Fruit fly (Drosophila melanogaster) whole organism, prepupa: ENCODE measurements around the gene CG31548.

Experiments
- Blimp-1 ChIP-seq: fragments of 200-800 bp; sonication (Bioruptor generic); optimal IDR thresholded peaks from 3 replicates; lab custom pipeline; 2017; ENCODE audit warnings: missing biosample characterization, missing genetic modification characterization, mild to moderate bottlenecking, moderate library complexity, missing genetic modification reagents
- CG10631 ChIP-seq: fragments of 200-800 bp; sonication (Bioruptor generic); optimal IDR thresholded peaks from 2 replicates; lab custom pipeline; 2016; ENCODE audit warnings: missing biosample characterization, missing genetic modification characterization
- CG10669 ChIP-seq: fragments of 200-800 bp; sonication (Bioruptor generic); optimal IDR thresholded peaks from 3 replicates; lab custom pipeline; 2018; ENCODE audit warnings: missing biosample characterization, mild to moderate bottlenecking, missing genetic modification characterization, moderate library complexity
- CG11294 ChIP-seq: fragments of 200-800 bp; sonication (Bioruptor generic); IDR thresholded peaks from 2 replicates; pipeline ENCODE4 v1.3.6; 2022; ENCODE audit warnings: missing biosample characterization, missing genetic modification characterization
- CG11762 ChIP-seq: fragments of 200-800 bp; sonication (Bioruptor generic); optimal IDR thresholded peaks from 3 replicates; lab custom pipeline; 2016; ENCODE audit warnings: missing biosample characterization, missing genetic modification characterization; ENCODE audit not compliant: insufficient read depth
- CG11902 ChIP-seq: fragments of 200-800 bp; sonication (Bioruptor generic); optimal IDR thresholded peaks from 3 replicates; lab custom pipeline; 2016; ENCODE audit warnings: missing biosample characterization, missing genetic modification characterization
- CG15336 ChIP-seq: fragments of 200-800 bp; sonication (Bioruptor generic); IDR thresholded peaks from 2 replicates; pipeline ENCODE4 v1.3.6; 2022; ENCODE audit warnings: missing biosample characterization, missing genetic modification characterization
- CG16779 ChIP-seq: fragments of 200-800 bp; sonication (Bioruptor generic); optimal IDR thresholded peaks from 3 replicates; lab custom pipeline; 2017; ENCODE audit warnings: missing biosample characterization, mild to moderate bottlenecking, missing genetic modification characterization
- CG3032 ChIP-seq: fragments of 200-800 bp; optimal IDR thresholded peaks from 2 replicates; lab custom pipeline; 2019; ENCODE audit warnings: missing biosample characterization, mild to moderate bottlenecking, missing genetic modification characterization, moderate library complexity
- CG31627 ChIP-seq: fragments of 200-800 bp; sonication (Bioruptor generic); optimal IDR thresholded peaks from 3 replicates; lab custom pipeline; 2016; ENCODE audit warnings: missing biosample characterization, missing genetic modification characterization
- CG32006 ChIP-seq: fragments of 200-800 bp; sonication (Bioruptor generic); optimal IDR thresholded peaks from 3 replicates; lab custom pipeline; 2017; ENCODE audit warnings: missing biosample characterization, mild to moderate bottlenecking, missing genetic modification characterization
- CG3919 ChIP-seq: fragments of 200-800 bp; sonication (Bioruptor generic); optimal IDR thresholded peaks from 3 replicates; lab custom pipeline; 2016; ENCODE audit warnings: missing biosample characterization, missing genetic modification characterization
- CG6792 ChIP-seq: fragments of 200-800 bp; sonication (Bioruptor generic); optimal IDR thresholded peaks from 3 replicates; lab custom pipeline; 2016; ENCODE audit warnings: missing biosample characterization, missing genetic modification characterization
- CG6808 ChIP-seq: fragments of 200-800 bp; sonication (Bioruptor generic); optimal IDR thresholded peaks from 3 replicates; lab custom pipeline; 2017; ENCODE audit warnings: missing biosample characterization, missing genetic modification characterization, mild to moderate bottlenecking, moderate library complexity, missing genetic modification reagents
- CG6854 ChIP-seq: fragments of 200-800 bp; sonication (Bioruptor generic); optimal IDR thresholded peaks from 2 replicates; lab custom pipeline; 2017; ENCODE audit warnings: missing biosample characterization, mild to moderate bottlenecking, missing genetic modification characterization
- CG7368 ChIP-seq: fragments of 200-800 bp; sonication (Bioruptor generic); optimal IDR thresholded peaks from 3 replicates; lab custom pipeline; 2016; ENCODE audit warnings: missing biosample characterization, missing genetic modification characterization
- CG8119 ChIP-seq: fragments of 200-800 bp; sonication (Bioruptor generic); IDR thresholded peaks from 3 replicates; pipeline ENCODE4 v1.3.6; 2022; ENCODE audit warnings: missing biosample characterization, missing genetic modification characterization
- CG8319 ChIP-seq: fragments of 200-800 bp; sonication (Bioruptor generic); optimal IDR thresholded peaks from 3 replicates; lab custom pipeline; 2016; ENCODE audit warnings: missing biosample characterization, missing genetic modification characterization
- Eip75B ChIP-seq: fragments of 200-800 bp; sonication (Bioruptor generic); optimal IDR thresholded peaks from 3 replicates; lab custom pipeline; 2016; ENCODE audit warnings: missing biosample characterization, missing genetic modification characterization
- Eip78C ChIP-seq: fragments of 200-800 bp; sonication (Bioruptor generic); peaks from one replicate; lab custom pipeline; 2016; ENCODE audit warnings: missing biosample characterization, missing genetic modification characterization
- Eip93F ChIP-seq: fragments of 200-800 bp; sonication (Bioruptor generic); optimal IDR thresholded peaks from 2 replicates; lab custom pipeline; 2016; ENCODE audit warnings: missing biosample characterization, mild to moderate bottlenecking, missing genetic modification characterization
- Ets21C ChIP-seq: fragments of 200-800 bp; sonication (Bioruptor generic); optimal IDR thresholded peaks from 3 replicates; lab custom pipeline; 2016; ENCODE audit warnings: missing biosample characterization, missing genetic modification characterization
- Gug ChIP-seq: fragments of 200-800 bp; sonication (Bioruptor generic); IDR thresholded peaks from 2 replicates; pipeline ENCODE4 v1.3.6; 2022; ENCODE audit warnings: missing biosample characterization, missing genetic modification characterization
- Hr38 ChIP-seq: sonication (Bioruptor generic); optimal IDR thresholded peaks from 2 replicates; lab custom pipeline; 2016; ENCODE audit warnings: missing biosample characterization, missing genetic modification characterization
- Hr39 ChIP-seq: fragments of 200-800 bp; sonication (Bioruptor generic); optimal IDR thresholded peaks from 2 replicates; lab custom pipeline; 2016; ENCODE audit warnings: missing biosample characterization, missing genetic modification characterization
- Lpt ChIP-seq: fragments of 200-800 bp; sonication (Bioruptor generic); optimal IDR thresholded peaks from 3 replicates; lab custom pipeline; 2016; ENCODE audit warnings: missing biosample characterization, missing genetic modification characterization
- Met ChIP-seq: fragments of 200-800 bp; sonication (Bioruptor generic); optimal IDR thresholded peaks from 3 replicates; lab custom pipeline; 2016; ENCODE audit warnings: missing biosample characterization, missing genetic modification characterization
- OdsH ChIP-seq: fragments of 200-800 bp; sonication (Bioruptor generic); optimal IDR thresholded peaks from 3 replicates; lab custom pipeline; 2016; ENCODE audit warnings: missing biosample characterization, missing genetic modification characterization
- Smox ChIP-seq: fragments of 200-800 bp; sonication (Bioruptor generic); optimal IDR thresholded peaks from 3 replicates; lab custom pipeline; 2016; ENCODE audit warnings: missing biosample characterization, missing genetic modification characterization
- Sox102F ChIP-seq: fragments of 200-800 bp; sonication (Bioruptor generic); optimal IDR thresholded peaks from 2 replicates; lab custom pipeline; 2016; ENCODE audit warnings: missing biosample characterization, mild to moderate bottlenecking, missing genetic modification characterization
- Sox15 ChIP-seq: fragments of 200-800 bp; sonication (Bioruptor generic); optimal IDR thresholded peaks from 3 replicates; lab custom pipeline; 2016; ENCODE audit warnings: missing biosample characterization, missing genetic modification characterization
- acj6 ChIP-seq: fragments of 200-800 bp; sonication (Bioruptor generic); optimal IDR thresholded peaks from 3 replicates; lab custom pipeline; 2016; ENCODE audit warnings: missing biosample characterization, missing genetic modification characterization
- cyc ChIP-seq: fragments of 200-800 bp; sonication (Bioruptor generic); optimal IDR thresholded peaks from 3 replicates; lab custom pipeline; 2016; ENCODE audit warnings: missing biosample characterization, missing genetic modification characterization
- dac ChIP-seq: fragments of 200-800 bp; sonication (Bioruptor generic); optimal IDR thresholded peaks from 2 replicates; lab custom pipeline; 2017; ENCODE audit warnings: missing biosample characterization, mild to moderate bottlenecking, missing genetic modification characterization
- dsx ChIP-seq: fragments of 200-800 bp; optimal IDR thresholded peaks from 3 replicates; lab custom pipeline; 2019; ENCODE audit warnings: missing biosample characterization, mild to moderate bottlenecking, missing genetic modification characterization, moderate library complexity; ENCODE audit not compliant: poor library complexity, severe bottlenecking
- eg ChIP-seq: fragments of 200-800 bp; sonication (Bioruptor generic); IDR thresholded peaks from 3 replicates; pipeline ENCODE4 v1.3.6; 2022; ENCODE audit warnings: missing biosample characterization, missing genetic modification characterization
- esn ChIP-seq: fragments of 200-800 bp; sonication (Bioruptor generic); optimal IDR thresholded peaks from 2 replicates; lab custom pipeline; 2016; ENCODE audit warnings: missing biosample characterization, mild to moderate bottlenecking, missing genetic modification characterization, moderate library complexity
- fd59A ChIP-seq: fragments of 200-800 bp; sonication (Bioruptor generic); optimal IDR thresholded peaks from 2 replicates; lab custom pipeline; 2017; ENCODE audit warnings: missing biosample characterization, mild to moderate bottlenecking, missing genetic modification characterization, missing genetic modification reagents
- fkh ChIP-seq: fragments of 200-800 bp; sonication (Bioruptor generic); optimal IDR thresholded peaks from 3 replicates; lab custom pipeline; 2017; ENCODE audit warnings: missing biosample characterization, mild to moderate bottlenecking, missing genetic modification characterization, moderate library complexity
- lz ChIP-seq: fragments of 200-800 bp; sonication (Bioruptor generic); optimal IDR thresholded peaks from 3 replicates; lab custom pipeline; 2016; ENCODE audit warnings: missing biosample characterization, missing genetic modification characterization
- net ChIP-seq: fragments of 200-800 bp; sonication (Bioruptor generic); optimal IDR thresholded peaks from 3 replicates; lab custom pipeline; 2016; ENCODE audit warnings: missing biosample characterization, missing genetic modification characterization
- pdm3 ChIP-seq: fragments of 200-800 bp; sonication (Bioruptor generic); optimal IDR thresholded peaks from 3 replicates; lab custom pipeline; 2016; ENCODE audit warnings: missing biosample characterization, missing genetic modification characterization
- salr ChIP-seq, 2 experiments: fragments of 200-800 bp; sonication (Bioruptor generic); optimal IDR thresholded peaks; 3 replicates each; lab custom pipeline; 2016 to 2018; ENCODE audit warnings: missing biosample characterization in 2 of 2, missing genetic modification characterization in 2 of 2, mild to moderate bottlenecking in 1 of 2
- spab ChIP-seq: fragments of 200-800 bp; sonication (Bioruptor generic); optimal IDR thresholded peaks from 2 replicates; lab custom pipeline; 2017; ENCODE audit warnings: missing biosample characterization, mild to moderate bottlenecking, missing genetic modification characterization, missing genetic modification reagents
- svp ChIP-seq: fragments of 200-800 bp; sonication (Bioruptor generic); peaks from one replicate; lab custom pipeline; 2016; ENCODE audit warnings: missing biosample characterization, missing genetic modification characterization
- topi ChIP-seq: fragments of 200-800 bp; sonication (Bioruptor generic); optimal IDR thresholded peaks from 3 replicates; lab custom pipeline; 2016; ENCODE audit warnings: missing biosample characterization, missing genetic modification characterization
- vri ChIP-seq: fragments of 200-800 bp; sonication (Bioruptor generic); optimal IDR thresholded peaks from 3 replicates; lab custom pipeline; 2016; ENCODE audit warnings: missing biosample characterization, mild to moderate bottlenecking, missing genetic modification characterization

CG31548 gene

dm6 chr3R:5624115-5624878 is 12.4 kb downstream of the CG31548 start, which contains the start of the genes Dph4, Spec2 and RpL13A (continued):
- peak; percentile 67 for TF ChIP-seq CG16779
- TF ChIP-seq CG11294 (GFP tag; lab: Robert Waterston, UW) = no peak
- TF ChIP-seq Lpt (GFP tag; lab: Kevin White, UChicago) = no peak
- TF ChIP-seq salr (GFP tag; optimal IDR thresholded peaks at IDR 0.05; lab: Kevin White, UChicago) = peak in 1 of 2 experiments; percentile 91
- peak; percentile 48 for TF ChIP-seq CG11902 (GFP tag; lab: Kevin White, UChicago)
- TF ChIP-seq CG31627 (GFP tag; lab: Kevin White, UChicago) = peak; percentile 80
- peak; percentile 89 for TF ChIP-seq Met (GFP tag; lab: Kevin White, UChicago)
- TF ChIP-seq CG6808 (GFP tag; lab: Kevin White, UChicago) = peak; percentile 83
- peak; percentile 67 for TF ChIP-seq CG11762 (GFP tag; lab: Kevin White, UChicago)

DNA sequence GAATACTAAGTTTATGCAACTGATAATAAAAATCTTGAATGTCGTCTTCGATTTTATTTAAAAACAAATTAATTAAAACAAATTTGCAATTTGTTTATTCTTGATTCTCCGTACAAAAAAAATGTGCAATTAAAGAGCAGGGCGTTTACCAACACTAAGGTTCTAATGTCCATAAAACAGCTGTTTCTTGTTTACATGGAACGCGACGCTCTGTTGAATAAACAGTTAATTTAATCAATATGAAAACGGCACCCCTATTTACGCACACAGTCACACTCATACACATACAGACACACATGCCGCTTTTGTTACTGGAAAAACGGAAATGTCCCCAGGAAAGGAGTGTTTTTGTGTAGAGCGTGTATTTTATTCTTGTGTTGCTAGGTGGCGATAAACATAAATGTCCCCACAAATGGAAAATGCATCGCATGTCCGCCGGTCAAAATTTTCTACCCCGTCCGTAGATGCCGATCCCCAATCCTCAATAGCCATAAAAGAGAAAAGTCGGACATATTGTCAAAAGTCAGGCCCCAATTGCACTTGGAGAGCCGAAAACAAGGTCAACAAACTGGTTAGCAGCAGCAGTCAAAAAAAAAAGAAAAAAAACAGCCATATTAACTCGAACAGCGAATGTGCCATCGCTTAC is 13.5 kb downstream of the CG31548 start:
- TF ChIP-seq fd59A (peak; percentile 8), CG11902 (GFP tag; lab: Kevin White, UChicago) (no peak), Hr39 (GFP tag; lab: Kevin White, UChicago) (no peak), dac (GFP tag; lab: Kevin White, UChicago) (no peak), CG7368 (GFP tag; lab: Kevin White, UChicago) (no peak), Eip78C (peak; percentile 74), CG3919 (GFP tag; lab: Kevin White, UChicago) (no peak), CG32006 (no peak), CG8119 (GFP tag; lab: Robert Waterston, UW) (no peak), OdsH (GFP tag; lab: Kevin White, UChicago) (no peak), acj6 (GFP tag; lab: Kevin White, UChicago) (no peak), esn (GFP tag; lab: Kevin White, UChicago) (peak; percentile 34), CG8319 (GFP tag; lab: Kevin White, UChicago) (no peak), Eip75B (GFP tag; lab: Kevin White, UChicago) (no peak), Eip93F (GFP tag; lab: Kevin White, UChicago) (no peak), svp (GFP tag; lab: Kevin White, UChicago) (no peak), Sox15 (GFP tag; lab: Kevin White, UChicago) (no peak), Met (GFP tag; lab: Kevin White, UChicago) (peak; percentile 48), pdm3 (GFP tag; lab: Kevin White, UChicago) (peak; percentile 18), spab (GFP tag; lab: Kevin White, UChicago) (peak; percentile 8), vri (GFP tag; lab: Kevin White, UChicago) (peak; percentile 67), CG15336 (no peak), CG31627 (GFP tag; lab: Kevin White, UChicago) (no peak), Sox102F (peak; percentile 35), Gug (no peak), Lpt (GFP tag; lab: Kevin White, UChicago) (no peak), net (GFP tag; lab: Kevin White, UChicago) (no peak), CG16779 (peak; percentile 28), Hr38 (GFP tag; lab: Kevin White, UChicago) (no peak), lz (GFP tag; lab: Kevin White, UChicago) (peak; percentile 14), Blimp-1 (no peak), CG6792 (GFP tag; lab: Kevin White, UChicago) (peak; percentile 33), Ets21C (GFP tag; lab: Kevin White, UChicago) (no peak), CG10631 (GFP tag; lab: Kevin White, UChicago) (no peak), CG6854 (GFP tag; lab: Kevin White, UChicago) (no peak), Smox (no peak), cyc (GFP tag; lab: Kevin White, UChicago) (no peak), CG10669 (GFP tag; lab: Kevin White, UChicago) (peak; percentile 29), fkh (GFP tag; lab: Kevin White, UChicago) (peak; percentile 98), eg (GFP tag; lab: Robert Waterston, UW) (no peak), CG3032 (tag; lab: Kevin White, UChicago) (no peak), dsx (GFP tag; lab: Kevin White, UChicago) (no peak), CG6808 (GFP tag; lab: Kevin White, UChicago) (peak; percentile 21), topi (GFP tag; lab: Kevin White, UChicago) (peak; percentile 47)
